Fruit fly (Drosophila melanogaster) whole organism, embryonic: ENCODE data around the gene Hsp83.

Experiments used
- Abd-B ChIP-seq: fragments of 200-800 bp; sonication (Bioruptor generic); optimal IDR thresholded peaks from 2 replicates; lab custom pipeline; 2018; ENCODE audit warnings: missing biosample characterization, mild to moderate bottlenecking, missing genetic modification characterization, moderate library complexity
- Asciz ChIP-seq: fragments of 200-800 bp; sonication (Bioruptor generic); optimal IDR thresholded peaks from 2 replicates; lab custom pipeline; 2017; ENCODE audit warnings: missing biosample characterization, mild to moderate bottlenecking, missing genetic modification characterization, missing genetic modification reagents
- Atf-2 ChIP-seq: fragments of 200-800 bp; sonication (Bioruptor generic); optimal IDR thresholded peaks from 2 replicates; lab custom pipeline; 2016; ENCODE audit warnings: missing biosample characterization, missing genetic modification characterization
- B-H1 ChIP-seq: fragments of 200-800 bp; sonication (Bioruptor generic); IDR thresholded peaks from 3 replicates; pipeline ENCODE4 v1.3.6; 2022; ENCODE audit warnings: missing biosample characterization, missing genetic modification characterization
- CG10654 ChIP-seq: fragments of 200-800 bp; sonication (Bioruptor generic); optimal IDR thresholded peaks from 2 replicates; lab custom pipeline; 2016; ENCODE audit warnings: missing biosample characterization, missing genetic modification characterization
- CG11247 ChIP-seq: fragments of 200-800 bp; sonication (Bioruptor generic); IDR thresholded peaks from 2 replicates; pipeline ENCODE4 v1.3.6; 2022; ENCODE audit warnings: missing biosample characterization, missing genetic modification characterization
- CG11398 ChIP-seq: fragments of 200-800 bp; sonication (Bioruptor generic); optimal IDR thresholded peaks from 2 replicates; lab custom pipeline; 2016; ENCODE audit warnings: missing biosample characterization, missing genetic modification characterization
- CG12071 ChIP-seq: fragments of 200-800 bp; sonication (Bioruptor generic); optimal IDR thresholded peaks from 3 replicates; lab custom pipeline; 2018; ENCODE audit warnings: missing biosample characterization, mild to moderate bottlenecking, missing genetic modification characterization
- CG12155 ChIP-seq: fragments of 200-800 bp; sonication (Bioruptor generic); optimal IDR thresholded peaks from 3 replicates; lab custom pipeline; 2016; ENCODE audit warnings: missing biosample characterization, missing genetic modification characterization
- CG12236 ChIP-seq: fragments of 200-800 bp; sonication (Bioruptor generic); optimal IDR thresholded peaks from 2 replicates; lab custom pipeline; 2016; ENCODE audit warnings: missing biosample characterization, missing genetic modification characterization
- CG2678 ChIP-seq: fragments of 200-800 bp; sonication (Bioruptor generic); optimal IDR thresholded peaks from 3 replicates; lab custom pipeline; 2019; ENCODE audit warnings: missing biosample characterization, mild to moderate bottlenecking, missing genetic modification characterization, moderate library complexity
- CG3838 ChIP-seq: fragments of 200-800 bp; sonication (Bioruptor generic); optimal IDR thresholded peaks from 3 replicates; lab custom pipeline; 2016; ENCODE audit warnings: missing biosample characterization, missing genetic modification characterization
- CG4404 ChIP-seq: fragments of 200-800 bp; sonication (Bioruptor generic); IDR thresholded peaks from 2 replicates; pipeline ENCODE4 v1.3.6; 2022; ENCODE audit warnings: missing biosample characterization, missing genetic modification characterization
- CG6654 ChIP-seq: fragments of 200-800 bp; sonication (Bioruptor generic); optimal IDR thresholded peaks from 2 replicates; lab custom pipeline; 2017; ENCODE audit warnings: missing biosample characterization, mild to moderate bottlenecking, missing genetic modification characterization
- CG7745 ChIP-seq: fragments of 200-800 bp; sonication (Bioruptor generic); optimal IDR thresholded peaks from 2 replicates; lab custom pipeline; 2018; ENCODE audit warnings: missing biosample characterization, mild to moderate bottlenecking, missing genetic modification characterization, moderate library complexity
- CG8359 ChIP-seq: fragments of 200-800 bp; sonication (Bioruptor generic); optimal IDR thresholded peaks from 2 replicates; lab custom pipeline; 2017; ENCODE audit warnings: missing biosample characterization, mild to moderate bottlenecking, missing genetic modification characterization, borderline replicate concordance
- CG9797 ChIP-seq: fragments of 200-800 bp; sonication (Bioruptor generic); optimal IDR thresholded peaks from 3 replicates; lab custom pipeline; 2018; ENCODE audit warnings: missing biosample characterization, mild to moderate bottlenecking, missing genetic modification characterization
- CG9932 ChIP-seq: fragments of 200-800 bp; sonication (Bioruptor generic); IDR thresholded peaks from 2 replicates; pipeline ENCODE4 v1.3.6; 2022; ENCODE audit warnings: missing biosample characterization, missing genetic modification characterization
- E2f2 ChIP-seq: fragments of 200-800 bp; sonication (Bioruptor generic); IDR thresholded peaks from 2 replicates; pipeline ENCODE4 v1.3.6; 2022; ENCODE audit warnings: missing biosample characterization, missing genetic modification characterization
- GATAe ChIP-seq: fragments of 200-800 bp; sonication (Bioruptor generic); conservative IDR thresholded peaks from 2 replicates; pipeline ENCODE4 v1.3.6; 2022; ENCODE audit warnings: missing biosample characterization, missing genetic modification characterization
- HLH54F ChIP-seq: fragments of 200-800 bp; sonication (Bioruptor generic); optimal IDR thresholded peaks from 3 replicates; lab custom pipeline; 2016; ENCODE audit warnings: missing biosample characterization, missing genetic modification characterization
- Max ChIP-seq: fragments of 200-800 bp; sonication (Bioruptor generic); optimal IDR thresholded peaks from 2 replicates; lab custom pipeline; 2016; ENCODE audit warnings: missing biosample characterization, mild to moderate bottlenecking, missing genetic modification characterization
- Nf-YC ChIP-seq: fragments of 200-800 bp; optimal IDR thresholded peaks from 3 replicates; lab custom pipeline; 2019; ENCODE audit warnings: missing biosample characterization, mild to moderate bottlenecking, missing genetic modification characterization, moderate library complexity
- Side ChIP-seq: fragments of 200-800 bp; sonication (Bioruptor generic); optimal IDR thresholded peaks from 2 replicates; lab custom pipeline; 2016; ENCODE audit warnings: missing biosample characterization, missing genetic modification characterization
- Taf1 ChIP-seq: fragments of 200-800 bp; sonication (Bioruptor generic); IDR thresholded peaks from 2 replicates; pipeline ENCODE4 v1.3.6; 2022; ENCODE audit warnings: missing biosample characterization, missing genetic modification characterization
- bcd ChIP-seq: fragments of 200-800 bp; sonication (Bioruptor generic); optimal IDR thresholded peaks from 2 replicates; lab custom pipeline; 2017; ENCODE audit warnings: missing biosample characterization, mild to moderate bottlenecking, missing genetic modification characterization
- cad ChIP-seq: fragments of >200 bp; optimal IDR thresholded peaks from 2 replicates; lab custom pipeline; 2017; ENCODE audit warnings: missing biosample characterization, missing genetic modification characterization
- chinmo ChIP-seq: fragments of 200-800 bp; sonication (Bioruptor generic); IDR thresholded peaks from 4 replicates; pipeline ENCODE4 v1.3.6; 2022; ENCODE audit warnings: missing biosample characterization, missing genetic modification characterization; ENCODE audit not compliant: partially characterized antibody
- disco-r ChIP-seq: fragments of 200-800 bp; sonication (Bioruptor generic); optimal IDR thresholded peaks from 2 replicates; lab custom pipeline; 2016; ENCODE audit warnings: missing biosample characterization, missing genetic modification characterization
- esg ChIP-seq: fragments of 200-800 bp; sonication (Bioruptor generic); conservative IDR thresholded peaks from 2 replicates; pipeline ENCODE4 v1.3.6; 2022; ENCODE audit warnings: missing biosample characterization, missing genetic modification characterization
- gcm2 ChIP-seq: fragments of 200-800 bp; sonication (Bioruptor generic); optimal IDR thresholded peaks from 2 replicates; lab custom pipeline; 2016; ENCODE audit warnings: missing biosample characterization, missing genetic modification characterization
- grn ChIP-seq: fragments of 200-800 bp; sonication (Bioruptor generic); optimal IDR thresholded peaks from 3 replicates; lab custom pipeline; 2017; ENCODE audit warnings: missing biosample characterization, missing genetic modification characterization
- ham ChIP-seq: fragments of 200-800 bp; sonication (Bioruptor generic); IDR thresholded peaks from 2 replicates; pipeline ENCODE4 v1.3.6; 2022; ENCODE audit warnings: missing biosample characterization, missing genetic modification characterization
- insv ChIP-seq, 2 experiments: fragments of 200-800 bp; sonication (Bioruptor generic); optimal IDR thresholded peaks; 3 replicates each; lab custom pipeline; 2016 to 2018; ENCODE audit warnings: missing biosample characterization in 2 of 2, missing genetic modification characterization in 2 of 2
- kay ChIP-seq: fragments of 200-800 bp; sonication (Bioruptor generic); optimal IDR thresholded peaks from 2 replicates; lab custom pipeline; 2016; ENCODE audit warnings: missing biosample characterization, missing genetic modification characterization
- luna ChIP-seq: fragments of 200-800 bp; sonication (Bioruptor generic); optimal IDR thresholded peaks from 2 replicates; lab custom pipeline; 2016; ENCODE audit warnings: missing biosample characterization, missing genetic modification characterization
- mld ChIP-seq: fragments of 200-800 bp; sonication (Bioruptor generic); IDR thresholded peaks from 3 replicates; pipeline ENCODE4 v1.3.6; 2022; ENCODE audit warnings: missing biosample characterization, missing genetic modification characterization; ENCODE audit not compliant: partially characterized antibody
- nerfin-1 ChIP-seq: fragments of 200-800 bp; sonication (Bioruptor generic); optimal IDR thresholded peaks from 3 replicates; lab custom pipeline; 2019; ENCODE audit warnings: missing biosample characterization, mild to moderate bottlenecking, missing genetic modification characterization, moderate library complexity
- pnt ChIP-seq: fragments of 200-800 bp; sonication (Bioruptor generic); optimal IDR thresholded peaks from 3 replicates; lab custom pipeline; 2016; ENCODE audit warnings: missing biosample characterization, missing genetic modification characterization
- pros ChIP-seq: fragments of 200-800 bp; sonication (Bioruptor generic); optimal IDR thresholded peaks from 3 replicates; lab custom pipeline; 2019; ENCODE audit warnings: missing biosample characterization, mild to moderate bottlenecking, missing genetic modification characterization, moderate library complexity
- ro ChIP-seq: fragments of 200-800 bp; sonication (Bioruptor generic); IDR thresholded peaks from 2 replicates; pipeline ENCODE4 v1.3.6; 2022; ENCODE audit warnings: missing biosample characterization, missing genetic modification characterization
- run ChIP-seq: fragments of 200-800 bp; sonication (Bioruptor generic); optimal IDR thresholded peaks from 3 replicates; lab custom pipeline; 2018; ENCODE audit warnings: missing biosample characterization, mild to moderate bottlenecking, missing genetic modification characterization
- sd ChIP-seq: fragments of 200-800 bp; sonication (Bioruptor generic); optimal IDR thresholded peaks from 3 replicates; lab custom pipeline; 2018; ENCODE audit warnings: missing biosample characterization, mild to moderate bottlenecking, missing genetic modification characterization, moderate library complexity
- seq ChIP-seq: fragments of 200-800 bp; sonication (Bioruptor generic); IDR thresholded peaks from 2 replicates; pipeline ENCODE4 v1.3.6; 2022; ENCODE audit warnings: missing biosample characterization, missing genetic modification characterization
- sqz ChIP-seq: fragments of 200-800 bp; sonication (Bioruptor generic); optimal IDR thresholded peaks from 3 replicates; lab custom pipeline; 2018; ENCODE audit warnings: missing biosample characterization, mild to moderate bottlenecking, missing genetic modification characterization
- sug ChIP-seq: fragments of 200-800 bp; optimal IDR thresholded peaks from 2 replicates; lab custom pipeline; 2019; ENCODE audit warnings: missing biosample characterization, mild to moderate bottlenecking, missing genetic modification characterization, moderate library complexity
- trem ChIP-seq: fragments of 200-800 bp; optimal IDR thresholded peaks from 3 replicates; lab custom pipeline; 2019; ENCODE audit warnings: missing biosample characterization, mild to moderate bottlenecking, missing genetic modification characterization, moderate library complexity
- vnd ChIP-seq: fragments of 200-800 bp; sonication (Bioruptor generic); IDR thresholded peaks from 3 replicates; pipeline ENCODE4 v1.3.6; 2022; ENCODE audit warnings: missing biosample characterization, missing genetic modification characterization; ENCODE audit not compliant: partially characterized antibody
- wek ChIP-seq: fragments of 200-800 bp; sonication (Bioruptor generic); optimal IDR thresholded peaks from 3 replicates; lab custom pipeline; 2018; ENCODE audit warnings: missing biosample characterization, mild to moderate bottlenecking, missing genetic modification characterization, moderate library complexity
- z ChIP-seq: fragments of 200-800 bp; sonication (Bioruptor generic); IDR thresholded peaks from 3 replicates; pipeline ENCODE4 v1.3.6; 2022; ENCODE audit warnings: missing biosample characterization, missing genetic modification characterization
- zen ChIP-seq: fragments of 200-800 bp; sonication (Bioruptor generic); optimal IDR thresholded peaks from 3 replicates; lab custom pipeline; 2018; ENCODE audit warnings: missing biosample characterization, mild to moderate bottlenecking, missing genetic modification characterization, moderate library complexity
- zf30C ChIP-seq: fragments of 200-800 bp; sonication (Bioruptor generic); optimal IDR thresholded peaks from 3 replicates; lab custom pipeline; 2018; ENCODE audit warnings: missing biosample characterization, mild to moderate bottlenecking, missing genetic modification characterization

The Hsp83 gene

dm6 chr3L:3197464-3197863 lies 4.7 kb downstream of the Hsp83 start, which contains the start of gene CG14966 (continued):
- TF ChIP-seq wek (GFP tag; lab: Kevin White, UChicago) (no peak), sug (peak; percentile 50), CG9797 (GFP tag; lab: Kevin White, UChicago) (peak; percentile 35), CG6654 (GFP tag; lab: Kevin White, UChicago) (no peak), Side (GFP tag; lab: Kevin White, UChicago) (peak; percentile 25), CG12071 (GFP tag; lab: Kevin White, UChicago) (no peak), mld (GFP tag; lab: Robert Waterston, UW) (peak; percentile 78; the same call in 2 of the 3 replicates), sd (tag; lab: Kevin White, UChicago) (peak; percentile 82), Max (GFP tag; lab: Kevin White, UChicago) (peak; percentile 36), HLH54F (GFP tag; lab: Kevin White, UChicago) (peak; percentile 42), grn (GFP tag; lab: Kevin White, UChicago) (peak; percentile 11), run (tag; lab: Kevin White, UChicago) (no peak), CG8359 (GFP tag; lab: Kevin White, UChicago) (no peak), Taf1 (GFP tag; lab: Robert Waterston, UW) (no peak), E2f2 (GFP tag; lab: Robert Waterston, UW) (peak; percentile 52; the same call in 1 of the 2 replicates), Asciz (GFP tag; lab: Kevin White, UChicago) (no peak), esg (GFP tag; lab: Robert Waterston, UW) (no peak), CG7745 (no peak), GATAe (GFP tag; lab: Robert Waterston, UW) (no peak), ham (no peak), CG10654 (GFP tag; lab: Kevin White, UChicago) (no peak), zf30C (GFP tag; lab: Kevin White, UChicago) (no peak), CG12155 (GFP tag; lab: Kevin White, UChicago) (peak; percentile 32), sqz (GFP tag; lab: Kevin White, UChicago) (no peak), CG11247 (no peak), kay (GFP tag; lab: Kevin White, UChicago) (no peak), B-H1 (GFP tag; lab: Robert Waterston, UW) (no peak), Nf-YC (tag; lab: Kevin White, UChicago) (peak; percentile 64), luna (GFP tag; lab: Kevin White, UChicago) (peak; percentile 43), pros (GFP tag; lab: Kevin White, UChicago) (no peak), gcm2 (GFP tag; lab: Kevin White, UChicago) (no peak), CG11398 (no peak), CG3838 (GFP tag; lab: Kevin White, UChicago) (no peak), zen (tag; lab: Kevin White, UChicago) (no peak), disco-r (GFP tag; lab: Kevin White, UChicago) (no peak), z (GFP tag; lab: Robert Waterston, UW) (no peak), ro (GFP tag; lab: Robert Waterston, UW) (no peak), bcd (GFP tag; lab: Kevin White, UChicago) (no peak), CG9932 (GFP tag; lab: Robert Waterston, UW) (peak; percentile 78), Atf-2 (GFP tag; lab: Kevin White, UChicago) (no peak), CG12236 (no peak), Abd-B (GFP tag; lab: Kevin White, UChicago) (no peak), CG2678 (peak; percentile 4), CG4404 (no peak), seq (GFP tag; lab: Robert Waterston, UW) (no peak), trem (peak; percentile 76), cad (GFP tag; lab: Kevin White, UChicago) (no peak), insv (GFP tag; optimal IDR thresholded peaks at IDR 0.05; lab: Kevin White, UChicago) (no peak), nerfin-1 (tag; lab: Kevin White, UChicago) (peak; percentile 31), vnd (GFP tag; lab: Robert Waterston, UW) (peak; percentile 75), pnt (GFP tag; lab: Kevin White, UChicago) (no peak), chinmo (GFP tag; lab: Robert Waterston, UW) (peak; percentile 53; the same call in 1 of the 4 replicates)
